Worm (Caenorhabditis elegans) whole organism, L1 larva: ENCODE measurements around the gene lips-9.

Source experiments
- aha-1 ChIP-seq: fragments of 150-350 bp; optimal IDR thresholded peaks from 2 replicates; lab custom pipeline; 2014; ENCODE audit warnings: missing biosample characterization, missing genetic modification characterization
- blmp-1 ChIP-seq: fragments of 150-350 bp; optimal IDR thresholded peaks from 2 replicates; lab custom pipeline; 2014; ENCODE audit warnings: missing biosample characterization, missing genetic modification characterization
- ceh-82 ChIP-seq, 3 experiments: fragments of 150-350 bp in 1 of 3; sonication (generic microtip) in 2 of 3; optimal IDR thresholded peaks; 2 replicates each; lab custom pipeline; 2014 to 2017; ENCODE audit warnings: missing biosample characterization in 3 of 3, missing genetic modification characterization in 3 of 3
- ceh-90 ChIP-seq: sonication (generic microtip); optimal IDR thresholded peaks from 2 replicates; lab custom pipeline; 2016; ENCODE audit warnings: missing genetic modification characterization, missing compliant biosample characterization
- egl-13 ChIP-seq: sonication (generic microtip); optimal IDR thresholded peaks from 2 replicates; lab custom pipeline; 2016; ENCODE audit warnings: missing genotype, missing genetic modification reagents, missing genetic modification characterization, missing compliant biosample characterization
- elt-2 ChIP-seq: sonication (generic microtip); optimal IDR thresholded peaks from 2 replicates; lab custom pipeline; 2016; ENCODE audit warnings: missing genetic modification characterization, mild to moderate bottlenecking, inconsistent platforms, missing compliant biosample characterization, missing genetic modification reagents
- hpl-2 ChIP-seq: fragments of 150-350 bp; optimal IDR thresholded peaks from 2 replicates; lab custom pipeline; 2014; ENCODE audit warnings: missing biosample characterization, missing genetic modification reagents, missing genetic modification characterization
- lin-13 ChIP-seq: fragments of 150-350 bp; optimal IDR thresholded peaks from 2 replicates; lab custom pipeline; 2014; ENCODE audit warnings: missing biosample characterization, missing genetic modification reagents, missing genetic modification characterization
- nhr-19 ChIP-seq: fragments of 200-800 bp; sonication (Bioruptor generic); conservative IDR thresholded peaks from 2 replicates; pipeline ENCODE4 v1.3.6; 2022; ENCODE audit warnings: missing genetic modification characterization, missing compliant biosample characterization

ce11 chrII:12888471-12888870, 46.7 kb downstream of the lips-9 start, which contains the start of gene F35C5.3:
- TF ChIP-seq lin-13 (GFP tag; lab: Kevin White, UChicago) (no peak), egl-13 (no peak), nhr-19 (GFP tag; lab: Robert Waterston, UW) (no peak), hpl-2 (no peak), aha-1 (no peak), ceh-90 (tag; lab: Kevin White, UChicago) (no peak), ceh-82 (tag; optimal IDR thresholded peaks at IDR 0.05; lab: Kevin White, UChicago) (no peak), elt-2 (tag; lab: Kevin White, UChicago) (no peak), blmp-1 (tag; lab: Kevin White, UChicago) (no peak)
